Worm (Caenorhabditis elegans) whole organism, L3 larva: ENCODE results near the gene cyp-34A1.

Experiments
- R02D3.7 ChIP-seq: fragments of 150-350 bp; optimal IDR thresholded peaks from 2 replicates; lab custom pipeline; 2014; ENCODE audit warnings: missing biosample characterization, missing genetic modification characterization
- aly-2 ChIP-seq: fragments of 150-350 bp; optimal IDR thresholded peaks from 2 replicates; lab custom pipeline; 2014; ENCODE audit warnings: missing biosample characterization, missing genetic modification characterization
- ama-1 ChIP-seq: fragments of 150-350 bp; optimal IDR thresholded peaks from 2 replicates; lab custom pipeline; 2018
- ceh-16 ChIP-seq: sonication (generic microtip); optimal IDR thresholded peaks from 2 replicates; lab custom pipeline; 2017; ENCODE audit warnings: missing biosample characterization, missing genetic modification characterization
- ceh-28 ChIP-seq: fragments of 150-350 bp; optimal IDR thresholded peaks from 2 replicates; lab custom pipeline; 2014; ENCODE audit warnings: missing biosample characterization, missing genetic modification reagents, missing genetic modification characterization
- ceh-82 ChIP-seq: fragments of 150-350 bp; optimal IDR thresholded peaks from 2 replicates; lab custom pipeline; 2014; ENCODE audit warnings: missing biosample characterization, missing genetic modification characterization
- daf-12 ChIP-seq: fragments of 150-350 bp; optimal IDR thresholded peaks from 2 replicates; lab custom pipeline; 2014; ENCODE audit warnings: missing biosample characterization, missing genetic modification reagents, missing genetic modification characterization
- egl-27 ChIP-seq: sonication (generic microtip); optimal IDR thresholded peaks from 4 replicates; lab custom pipeline; 2017; ENCODE audit warnings: missing biosample characterization, missing genetic modification reagents, missing genetic modification characterization
- elt-2 ChIP-seq: sonication (generic microtip); optimal IDR thresholded peaks from 2 replicates; lab custom pipeline; 2016; ENCODE audit warnings: missing genetic modification reagents, mild to moderate bottlenecking, missing genetic modification characterization, missing compliant biosample characterization
- elt-3 ChIP-seq, 3 experiments: fragments of 150-350 bp in 1 of 3; sonication (generic microtip) in 2 of 3; optimal IDR thresholded peaks; 2 replicates in 2 of 3; 4 replicates in 1 of 3; lab custom pipeline; 2014 to 2017; ENCODE audit warnings: missing biosample characterization in 3 of 3, missing genetic modification characterization in 3 of 3
- eor-1 ChIP-seq, 2 experiments: fragments of 150-350 bp; optimal IDR thresholded peaks; 2 replicates each; lab custom pipeline; 2014 to 2018; ENCODE audit warnings: missing biosample characterization in 2 of 2, missing genetic modification characterization in 2 of 2
- fkh-2 ChIP-seq: fragments of 150-350 bp; optimal IDR thresholded peaks from 2 replicates; lab custom pipeline; 2014; ENCODE audit warnings: missing biosample characterization, missing genetic modification reagents, missing genetic modification characterization
- fos-1 ChIP-seq: fragments of 150-350 bp; optimal IDR thresholded peaks from 2 replicates; lab custom pipeline; 2014; ENCODE audit warnings: missing biosample characterization, missing genetic modification characterization
- hmg-11 ChIP-seq: sonication (generic microtip); optimal IDR thresholded peaks from 2 replicates; lab custom pipeline; 2016; ENCODE audit warnings: missing genetic modification characterization, missing compliant biosample characterization
- jun-1 ChIP-seq: fragments of 150-350 bp; optimal IDR thresholded peaks from 2 replicates; lab custom pipeline; 2014; ENCODE audit warnings: missing biosample characterization, missing genetic modification reagents, missing genetic modification characterization
- lsy-12 ChIP-seq: sonication (generic microtip); optimal IDR thresholded peaks from 2 replicates; lab custom pipeline; 2016; ENCODE audit warnings: mild to moderate bottlenecking, missing genetic modification characterization, missing compliant biosample characterization
- mml-1 ChIP-seq: fragments of 150-350 bp; sonication (generic microtip); optimal IDR thresholded peaks from 3 replicates; lab custom pipeline; 2014; ENCODE audit warnings: missing biosample characterization, missing genetic modification characterization
- nfya-1 ChIP-seq: sonication (generic microtip); optimal IDR thresholded peaks from 2 replicates; lab custom pipeline; 2017; ENCODE audit warnings: missing genetic modification characterization, mild to moderate bottlenecking, missing compliant biosample characterization, antibody characterized with exemption, moderate library complexity; ENCODE audit not compliant: insufficient read depth
- nhr-11 ChIP-seq: fragments of 150-350 bp; optimal IDR thresholded peaks from 2 replicates; lab custom pipeline; 2014; ENCODE audit warnings: missing biosample characterization, missing genetic modification characterization
- nhr-12 ChIP-seq: fragments of 150-350 bp; optimal IDR thresholded peaks from 2 replicates; lab custom pipeline; 2014; ENCODE audit warnings: missing biosample characterization, missing genetic modification characterization
- nhr-23 ChIP-seq: fragments of 150-350 bp; optimal IDR thresholded peaks from 2 replicates; lab custom pipeline; 2014; ENCODE audit warnings: missing biosample characterization, missing genetic modification reagents, missing genetic modification characterization
- nhr-28 ChIP-seq: fragments of 150-350 bp; optimal IDR thresholded peaks from 2 replicates; lab custom pipeline; 2014; ENCODE audit warnings: missing biosample characterization, missing genetic modification characterization
- nhr-43 ChIP-seq: sonication (generic microtip); optimal IDR thresholded peaks from 2 replicates; lab custom pipeline; 2016; ENCODE audit warnings: mild to moderate bottlenecking, missing genetic modification characterization, missing compliant biosample characterization; ENCODE audit not compliant: poor library complexity, severe bottlenecking
- nhr-67 ChIP-seq: fragments of 150-350 bp; optimal IDR thresholded peaks from 2 replicates; lab custom pipeline; 2014; ENCODE audit warnings: missing biosample characterization, missing genetic modification characterization
- nhr-76 ChIP-seq: fragments of 150-350 bp; sonication (generic microtip); optimal IDR thresholded peaks from 5 replicates; lab custom pipeline; 2014; ENCODE audit warnings: missing biosample characterization, missing genetic modification characterization
- nhr-77 ChIP-seq: fragments of 150-350 bp; optimal IDR thresholded peaks from 2 replicates; lab custom pipeline; 2014; ENCODE audit warnings: missing biosample characterization, missing genetic modification characterization
- pha-4 ChIP-seq: fragments of 150-350 bp; optimal IDR thresholded peaks from 2 replicates; lab custom pipeline; 2014; ENCODE audit warnings: missing biosample characterization, missing genetic modification reagents, missing genetic modification characterization
- pqm-1 ChIP-seq: fragments of 150-350 bp; optimal IDR thresholded peaks from 2 replicates; lab custom pipeline; 2017; ENCODE audit warnings: missing biosample characterization, missing genetic modification characterization, inconsistent platforms
- skn-1 ChIP-seq: fragments of 150-350 bp; optimal IDR thresholded peaks from 2 replicates; lab custom pipeline; 2014; ENCODE audit warnings: missing biosample characterization, missing genetic modification characterization
- snpc-4 ChIP-seq: fragments of 150-350 bp; optimal IDR thresholded peaks from 2 replicates; lab custom pipeline; 2014; ENCODE audit warnings: missing biosample characterization, missing genetic modification characterization
- tbx-2 ChIP-seq: sonication (generic microtip); optimal IDR thresholded peaks from 2 replicates; lab custom pipeline; 2016; ENCODE audit warnings: mild to moderate bottlenecking, missing genetic modification characterization, missing compliant biosample characterization
- unc-39 ChIP-seq: sonication (generic microtip); optimal IDR thresholded peaks from 4 replicates; lab custom pipeline; 2017; ENCODE audit warnings: missing biosample characterization, missing genetic modification characterization

cyp-34A1 gene

ce11 chrV:15281279-15281949 is 6.3 kb downstream of the cyp-34A1 start, which contains the start of the genes srw-19 and srx-51:
Gene srw-19 (minus strand): TSS chrV:15281379.
Gene srx-51 (plus strand): TSS chrV:15281899.
- TF ChIP-seq aly-2 (tag; lab: Kevin White, UChicago): no peak
- TF ChIP-seq eor-1 (tag; optimal IDR thresholded peaks at IDR 0.05; lab: Kevin White, UChicago): no peak
- no peak for TF ChIP-seq fos-1 (tag; lab: Kevin White, UChicago)
- no peak for TF ChIP-seq R02D3.7
- no peak for TF ChIP-seq pqm-1 (tag; lab: Kevin White, UChicago)
- TF ChIP-seq jun-1 (tag; lab: Kevin White, UChicago): no peak
- no peak for TF ChIP-seq ceh-16
- TF ChIP-seq snpc-4 (tag; lab: Kevin White, UChicago): no peak
- no peak for TF ChIP-seq elt-2 (tag; lab: Kevin White, UChicago)
- no peak for TF ChIP-seq daf-12
- no peak for TF ChIP-seq nhr-12 (tag; lab: Kevin White, UChicago)
- no peak for TF ChIP-seq elt-3 (tag; optimal IDR thresholded peaks at IDR 0.05; lab: Kevin White, UChicago)
- no peak for TF ChIP-seq egl-27 (tag; lab: Kevin White, UChicago)
- TF ChIP-seq nhr-43 (tag; lab: Kevin White, UChicago): no peak
- TF ChIP-seq unc-39 (tag; lab: Kevin White, UChicago): no peak
- TF ChIP-seq nhr-23 (tag; lab: Kevin White, UChicago): no peak
- TF ChIP-seq, all 47 proteins: peak for 0

- TF ChIP-seq nhr-76 (tag; lab: Kevin White, UChicago) (no peak), fkh-2 (no peak), hmg-11 (no peak), nhr-67 (tag; lab: Kevin White, UChicago) (no peak), fos-1 (tag; lab: Kevin White, UChicago) (no peak), mml-1 (tag; lab: Kevin White, UChicago) (no peak), ceh-16 (no peak), ceh-82 (tag; lab: Kevin White, UChicago) (no peak), ceh-28 (no peak), pqm-1 (tag; lab: Kevin White, UChicago) (no peak)
- TF ChIP-seq, all 47 proteins: peak for 0
Measured at ce11 chrV:15276915-15277314, 10.8 kb downstream of the cyp-34A1 start, which contains the start of gene srw-17. Gene srw-17 (minus strand): TSS chrV:15277015.

- TF ChIP-seq skn-1 (tag; lab: Kevin White, UChicago): no peak
- TF ChIP-seq fos-1 (tag; lab: Kevin White, UChicago): no peak
- TF ChIP-seq lsy-12 (tag; lab: Kevin White, UChicago): no peak
- no peak for TF ChIP-seq ama-1 (lab: Kevin White, UChicago)
- TF ChIP-seq mml-1 (tag; lab: Kevin White, UChicago): no peak
- TF ChIP-seq nhr-28 (tag; lab: Kevin White, UChicago): no peak
- no peak for TF ChIP-seq tbx-2 (tag; lab: Kevin White, UChicago)
- TF ChIP-seq jun-1 (tag; lab: Kevin White, UChicago): no peak
Measured at ce11 chrV:15274757-15275156, 13.0 kb downstream of the cyp-34A1 start, which contains the start of gene srw-16. Gene srw-16 (minus strand): TSS chrV:15274857.

- no peak for TF ChIP-seq nhr-11 (tag; lab: Kevin White, UChicago)
- TF ChIP-seq pha-4 (tag; lab: Kevin White, UChicago): no peak
Measured at ce11 chrV:15272263-15272662, 15.5 kb downstream of the cyp-34A1 start, which contains the start of gene T10H4.4. Gene T10H4.4 (minus strand): TSS chrV:15272363.

- TF ChIP-seq ceh-28: no peak
- no peak for TF ChIP-seq pha-4 (tag; lab: Kevin White, UChicago)
- no peak for TF ChIP-seq elt-2 (tag; lab: Kevin White, UChicago)
- TF ChIP-seq ama-1 (lab: Kevin White, UChicago): no peak
- TF ChIP-seq nhr-77: no peak
- no peak for TF ChIP-seq nfya-1 (tag; lab: Kevin White, UChicago)
- TF ChIP-seq, all 47 proteins: peak for 0
Measured at ce11 chrV:15268302-15268701, 19.5 kb downstream of the cyp-34A1 start, which contains the start of gene srw-22. Gene srw-22 (plus strand): TSS chrV:15268602.
